Fruit fly (Drosophila melanogaster) whole organism, embryonic: ENCODE results near the gene CG43095.

Source experiments
- B-H1 ChIP-seq: fragments of 200-800 bp; sonication (Bioruptor generic); IDR thresholded peaks from 3 replicates; pipeline ENCODE4 v1.3.6; 2022; ENCODE audit warnings: missing biosample characterization, missing genetic modification characterization
- Blimp-1 ChIP-seq: fragments of 200-800 bp; sonication (Bioruptor generic); optimal IDR thresholded peaks from 3 replicates; lab custom pipeline; 2018; ENCODE audit warnings: missing biosample characterization, missing genetic modification characterization, mild to moderate bottlenecking, moderate library complexity, missing genetic modification reagents
- CG10366 ChIP-seq: fragments of 200-800 bp; sonication (Bioruptor generic); IDR thresholded peaks from 2 replicates; pipeline ENCODE4 v1.3.6; 2022; ENCODE audit warnings: missing biosample characterization, missing genetic modification characterization
- CG11085 ChIP-seq: fragments of 200-800 bp; sonication (Bioruptor generic); IDR thresholded peaks from 2 replicates; pipeline ENCODE4 v1.3.6; 2022; ENCODE audit warnings: missing biosample characterization, missing genetic modification characterization
- CG12071 ChIP-seq: fragments of 200-800 bp; sonication (Bioruptor generic); optimal IDR thresholded peaks from 3 replicates; lab custom pipeline; 2018; ENCODE audit warnings: missing biosample characterization, mild to moderate bottlenecking, missing genetic modification characterization
- CG15514 ChIP-seq: fragments of 200-800 bp; sonication (Bioruptor generic); optimal IDR thresholded peaks from 3 replicates; lab custom pipeline; 2017; ENCODE audit warnings: missing biosample characterization, missing genetic modification characterization, mild to moderate bottlenecking, moderate library complexity, missing genetic modification reagents
- CG17612 ChIP-seq: fragments of 200-800 bp; sonication (Bioruptor generic); IDR thresholded peaks from 2 replicates; pipeline ENCODE4 v1.3.6; 2022; ENCODE audit warnings: missing biosample characterization, missing genetic modification characterization
- CG1792 ChIP-seq: fragments of 200-800 bp; sonication (Bioruptor generic); optimal IDR thresholded peaks from 2 replicates; lab custom pipeline; 2016; ENCODE audit warnings: missing biosample characterization, missing genetic modification characterization
- CG2202 ChIP-seq: fragments of 200-800 bp; sonication (Bioruptor generic); optimal IDR thresholded peaks from 2 replicates; lab custom pipeline; 2018; ENCODE audit warnings: missing biosample characterization, mild to moderate bottlenecking, missing genetic modification characterization
- CG3065 ChIP-seq: fragments of 200-800 bp; sonication (Bioruptor generic); optimal IDR thresholded peaks from 2 replicates; lab custom pipeline; 2016; ENCODE audit warnings: missing biosample characterization, missing genetic modification characterization
- CG4707 ChIP-seq: fragments of 200-800 bp; sonication (Bioruptor generic); optimal IDR thresholded peaks from 2 replicates; lab custom pipeline; 2018; ENCODE audit warnings: missing biosample characterization, mild to moderate bottlenecking, missing genetic modification characterization, moderate library complexity
- CG6765 ChIP-seq: fragments of 200-800 bp; sonication (Bioruptor generic); optimal IDR thresholded peaks from 3 replicates; lab custom pipeline; 2017; ENCODE audit warnings: missing biosample characterization, mild to moderate bottlenecking, missing genetic modification characterization
- CG7987 ChIP-seq: fragments of 200-800 bp; sonication (Bioruptor generic); optimal IDR thresholded peaks from 2 replicates; lab custom pipeline; 2018; ENCODE audit warnings: missing biosample characterization, mild to moderate bottlenecking, missing genetic modification characterization, moderate library complexity
- CG8089 ChIP-seq: fragments of 200-800 bp; sonication (Bioruptor generic); optimal IDR thresholded peaks from 3 replicates; lab custom pipeline; 2016; ENCODE audit warnings: missing biosample characterization, missing genetic modification characterization
- CG9932 ChIP-seq: fragments of 200-800 bp; sonication (Bioruptor generic); IDR thresholded peaks from 2 replicates; pipeline ENCODE4 v1.3.6; 2022; ENCODE audit warnings: missing biosample characterization, missing genetic modification characterization
- D19B ChIP-seq: fragments of 200-800 bp; sonication (Bioruptor generic); optimal IDR thresholded peaks from 2 replicates; lab custom pipeline; 2017; ENCODE audit warnings: missing biosample characterization, mild to moderate bottlenecking, missing genetic modification characterization
- Dbx ChIP-seq: fragments of 200-800 bp; sonication (Bioruptor generic); IDR thresholded peaks from 3 replicates; pipeline ENCODE4 v1.3.6; 2022; ENCODE audit warnings: missing biosample characterization, missing genetic modification characterization
- Doc2 ChIP-seq: fragments of 200-800 bp; sonication (Bioruptor generic); IDR thresholded peaks from 2 replicates; pipeline ENCODE4 v1.3.6; 2022; ENCODE audit warnings: missing biosample characterization, missing genetic modification characterization
- Eip74EF ChIP-seq, 2 experiments: fragments of 200-800 bp in 1 of 2; fragments of >200 bp in 1 of 2; sonication (Bioruptor generic) in 1 of 2; optimal IDR thresholded peaks; 2 replicates each; lab custom pipeline; 2017 to 2019; ENCODE audit warnings: missing biosample characterization in 2 of 2, missing genetic modification characterization in 2 of 2, mild to moderate bottlenecking in 1 of 2, moderate library complexity in 1 of 2
- Fer2 ChIP-seq: fragments of 200-800 bp; sonication (Bioruptor generic); optimal IDR thresholded peaks from 2 replicates; lab custom pipeline; 2018; ENCODE audit warnings: missing biosample characterization, mild to moderate bottlenecking, missing genetic modification characterization, moderate library complexity
- Hand ChIP-seq: fragments of 200-800 bp; sonication (Bioruptor generic); optimal IDR thresholded peaks from 2 replicates; lab custom pipeline; 2017; ENCODE audit warnings: mild to moderate bottlenecking, missing biosample characterization, missing genetic modification reagents, missing genetic modification characterization
- Hey ChIP-seq: fragments of 200-800 bp; sonication (Bioruptor generic); optimal IDR thresholded peaks from 3 replicates; lab custom pipeline; 2018; ENCODE audit warnings: missing biosample characterization, mild to moderate bottlenecking, missing genetic modification characterization
- Hr51 ChIP-seq, 2 experiments: fragments of 200-800 bp; sonication (Bioruptor generic); optimal IDR thresholded peaks; 2 replicates in 1 of 2; 3 replicates in 1 of 2; lab custom pipeline; 2016 to 2018; ENCODE audit warnings: missing biosample characterization in 2 of 2, missing genetic modification characterization in 2 of 2, mild to moderate bottlenecking in 1 of 2, moderate library complexity in 1 of 2
- Jarid2 ChIP-seq: fragments of 200-800 bp; sonication (Bioruptor generic); optimal IDR thresholded peaks from 3 replicates; lab custom pipeline; 2017; ENCODE audit warnings: mild to moderate bottlenecking, missing biosample characterization, missing genetic modification reagents, missing genetic modification characterization
- MTF-1 ChIP-seq: fragments of 200-800 bp; sonication (Bioruptor generic); optimal IDR thresholded peaks from 2 replicates; lab custom pipeline; 2018; ENCODE audit warnings: missing biosample characterization, mild to moderate bottlenecking, missing genetic modification characterization, borderline replicate concordance
- Meics ChIP-seq: fragments of 200-800 bp; sonication (Bioruptor generic); optimal IDR thresholded peaks from 2 replicates; lab custom pipeline; 2017; ENCODE audit warnings: missing biosample characterization, mild to moderate bottlenecking, missing genetic modification characterization
- Oli ChIP-seq: fragments of 200-800 bp; sonication (Bioruptor generic); optimal IDR thresholded peaks from 2 replicates; lab custom pipeline; 2018; ENCODE audit warnings: missing biosample characterization, mild to moderate bottlenecking, missing genetic modification characterization, moderate library complexity
- PHDP ChIP-seq: fragments of 200-800 bp; sonication (Bioruptor generic); optimal IDR thresholded peaks from 3 replicates; lab custom pipeline; 2018; ENCODE audit warnings: missing biosample characterization, mild to moderate bottlenecking, missing genetic modification characterization, moderate library complexity
- Poxn ChIP-seq: fragments of 200-800 bp; sonication (Bioruptor generic); IDR thresholded peaks from 2 replicates; pipeline ENCODE4 v1.3.6; 2022; ENCODE audit warnings: missing biosample characterization, missing genetic modification characterization
- Sin3A ChIP-seq: fragments of >200 bp; optimal IDR thresholded peaks from 2 replicates; lab custom pipeline; 2018
- Sox102F ChIP-seq: fragments of 200-800 bp; sonication (Bioruptor generic); optimal IDR thresholded peaks from 2 replicates; lab custom pipeline; 2018; ENCODE audit warnings: missing biosample characterization, mild to moderate bottlenecking, missing genetic modification characterization, moderate library complexity
- Stat92E ChIP-seq, 3 experiments: fragments of >200 bp in 2 of 3; fragments of 200-800 bp in 1 of 3; sonication (Bioruptor generic) in 1 of 3; optimal IDR thresholded peaks; 2 replicates each; lab custom pipeline; 2017 to 2019; ENCODE audit warnings: missing biosample characterization in 3 of 3, missing genetic modification characterization in 3 of 3, mild to moderate bottlenecking in 1 of 3, moderate library complexity in 1 of 3
- Usf ChIP-seq: fragments of 200-800 bp; sonication (Bioruptor generic); optimal IDR thresholded peaks from 2 replicates; lab custom pipeline; 2017; ENCODE audit warnings: missing genotype, missing biosample characterization, missing genetic modification characterization
- Xbp1 ChIP-seq: fragments of 200-800 bp; sonication (Bioruptor generic); optimal IDR thresholded peaks from 3 replicates; lab custom pipeline; 2016; ENCODE audit warnings: missing biosample characterization, mild to moderate bottlenecking, missing genetic modification characterization
- ara ChIP-seq: fragments of 200-800 bp; sonication (Bioruptor generic); IDR thresholded peaks from 2 replicates; pipeline ENCODE4 v1.3.6; 2022; ENCODE audit warnings: missing biosample characterization, missing genetic modification characterization
- bigmax ChIP-seq: fragments of 200-800 bp; sonication (Bioruptor generic); optimal IDR thresholded peaks from 2 replicates; lab custom pipeline; 2018; ENCODE audit warnings: missing biosample characterization, mild to moderate bottlenecking, missing genetic modification characterization
- dpn ChIP-seq, 2 experiments: fragments of 200-800 bp; sonication (Bioruptor generic); optimal IDR thresholded peaks; 3 replicates each; lab custom pipeline; 2016; ENCODE audit warnings: missing biosample characterization in 2 of 2, missing genetic modification characterization in 2 of 2
- en ChIP-seq: fragments of 200-800 bp; sonication (Bioruptor generic); optimal IDR thresholded peaks from 2 replicates; lab custom pipeline; 2016; ENCODE audit warnings: missing biosample characterization, missing genetic modification characterization
- gfzf ChIP-seq: fragments of 200-800 bp; sonication (Bioruptor generic); optimal IDR thresholded peaks from 2 replicates; lab custom pipeline; 2016; ENCODE audit warnings: missing biosample characterization, mild to moderate bottlenecking, missing genetic modification characterization, moderate library complexity
- gro ChIP-seq: fragments of 200-800 bp; sonication (Bioruptor generic); optimal IDR thresholded peaks from 2 replicates; lab custom pipeline; 2016; ENCODE audit warnings: missing biosample characterization, missing genetic modification characterization
- klu ChIP-seq: fragments of 200-800 bp; sonication (Bioruptor generic); IDR thresholded peaks from 2 replicates; pipeline ENCODE4 v1.3.6; 2022; ENCODE audit warnings: missing biosample characterization, missing genetic modification characterization
- knrl ChIP-seq: fragments of 200-800 bp; sonication (Bioruptor generic); IDR thresholded peaks from 3 replicates; pipeline ENCODE4 v1.3.6; 2022; ENCODE audit warnings: missing biosample characterization, missing genetic modification characterization; ENCODE audit not compliant: partially characterized antibody
- maf-S ChIP-seq: fragments of 200-800 bp; sonication (Bioruptor generic); optimal IDR thresholded peaks from 2 replicates; lab custom pipeline; 2016; ENCODE audit warnings: missing biosample characterization, missing genetic modification characterization
- mam ChIP-seq: fragments of 200-800 bp; sonication (Bioruptor generic); optimal IDR thresholded peaks from 3 replicates; lab custom pipeline; 2016; ENCODE audit warnings: missing biosample characterization, missing genetic modification characterization
- sqz ChIP-seq: fragments of 200-800 bp; sonication (Bioruptor generic); optimal IDR thresholded peaks from 3 replicates; lab custom pipeline; 2018; ENCODE audit warnings: missing biosample characterization, mild to moderate bottlenecking, missing genetic modification characterization
- ttk ChIP-seq: fragments of 200-800 bp; sonication (Bioruptor generic); IDR thresholded peaks from 2 replicates; pipeline ENCODE4 v2.1.2; 2022; ENCODE audit warnings: missing biosample characterization, missing genetic modification characterization
- unc-4 ChIP-seq: fragments of 200-800 bp; sonication (Bioruptor generic); IDR thresholded peaks from 2 replicates; pipeline ENCODE4 v1.3.6; 2022; ENCODE audit warnings: missing biosample characterization, missing genetic modification characterization; ENCODE audit not compliant: partially characterized antibody

CG43095 gene

dm6 chr3R:22753895-22754774 lies 17.4 kb downstream of the CG43095 start:
- TF ChIP-seq gfzf (GFP tag; lab: Kevin White, UChicago), result no peak
- TF ChIP-seq dpn (GFP tag; optimal IDR thresholded peaks at IDR 0.05; lab: Kevin White, UChicago), result peak; percentile 53 to 75
- peak in 1 of 2 experiments; percentile 80 for TF ChIP-seq Hr51 (GFP tag; optimal IDR thresholded peaks at IDR 0.05; lab: Kevin White, UChicago)
- TF ChIP-seq Sin3A (lab: Kevin White, UChicago), result no peak
- no peak for TF ChIP-seq CG8089 (GFP tag; lab: Kevin White, UChicago)
- TF ChIP-seq Eip74EF (GFP tag; optimal IDR thresholded peaks at IDR 0.05; lab: Kevin White, UChicago), result no peak
- peak; percentile 62 for TF ChIP-seq PHDP (tag; lab: Kevin White, UChicago)
- peak; percentile 66 for TF ChIP-seq CG4707 (GFP tag; lab: Kevin White, UChicago)
- peak; percentile 44 for TF ChIP-seq unc-4
- peak; percentile 58 for TF ChIP-seq mam (GFP tag; lab: Kevin White, UChicago)
- TF ChIP-seq CG6765 (GFP tag; lab: Kevin White, UChicago), result peak; percentile 16
- TF ChIP-seq maf-S (GFP tag; lab: Kevin White, UChicago), result no peak
- peak; percentile 64 for TF ChIP-seq CG15514 (GFP tag; lab: Kevin White, UChicago)
- TF ChIP-seq bigmax (GFP tag; lab: Kevin White, UChicago), result peak; percentile 31
- TF ChIP-seq Blimp-1 (GFP tag; lab: Kevin White, UChicago), result peak; percentile 51
- no peak; the same call in 1 of the 2 replicates for TF ChIP-seq CG11085
- TF ChIP-seq Jarid2 (GFP tag; lab: Kevin White, UChicago), result peak; percentile 69
- peak; percentile 41 for TF ChIP-seq CG7987 (GFP tag; lab: Kevin White, UChicago)
- TF ChIP-seq Doc2 (GFP tag; lab: Robert Waterston, UW), result no peak
- peak; percentile 78 for TF ChIP-seq Dbx (GFP tag; lab: Robert Waterston, UW)
- no peak for TF ChIP-seq CG3065
- TF ChIP-seq MTF-1, result no peak
- TF ChIP-seq gro (GFP tag; lab: Kevin White, UChicago), result no peak
- TF ChIP-seq CG9932, result peak; percentile 54
- TF ChIP-seq CG1792, result peak; percentile 1
- TF ChIP-seq Oli, result peak; percentile 74
- TF ChIP-seq CG10366 (GFP tag; lab: Robert Waterston, UW), result peak; percentile 45; the same call in 1 of the 2 replicates
- TF ChIP-seq klu (GFP tag; lab: Robert Waterston, UW), result no peak
- peak; percentile 73 for TF ChIP-seq Sox102F (GFP tag; lab: Kevin White, UChicago)
- TF ChIP-seq ttk, result peak; percentile 9; the same call in 1 of the 2 replicates
- no peak for TF ChIP-seq Hey (tag; lab: Kevin White, UChicago)
- 0 out of 2 replicates have a peak, but pooled peaks have one; percentile 44 for TF ChIP-seq CG17612 (GFP tag; lab: Robert Waterston, UW)
- peak; percentile 59 for TF ChIP-seq D19B (GFP tag; lab: Kevin White, UChicago)
- TF ChIP-seq Xbp1 (GFP tag; lab: Kevin White, UChicago), result peak; percentile 66
- TF ChIP-seq Poxn (GFP tag; lab: Robert Waterston, UW), result no peak
- TF ChIP-seq B-H1, result no peak; the same call in 2 of the 3 replicates
- TF ChIP-seq CG2202 (tag; lab: Kevin White, UChicago), result no peak
- no peak for TF ChIP-seq Usf (GFP tag; lab: Kevin White, UChicago)
- TF ChIP-seq CG12071 (GFP tag; lab: Kevin White, UChicago), result peak; percentile 38
- no peak for TF ChIP-seq Hand (GFP tag; lab: Kevin White, UChicago)
- peak; percentile 37 for TF ChIP-seq Fer2
- peak; percentile 77 for TF ChIP-seq Meics
- TF ChIP-seq ara (GFP tag; lab: Robert Waterston, UW), result peak; percentile 39; the same call in 1 of the 2 replicates
- peak; percentile 62 for TF ChIP-seq sqz (GFP tag; lab: Kevin White, UChicago)
- no peak for TF ChIP-seq knrl (GFP tag; lab: Robert Waterston, UW)
- no peak for TF ChIP-seq en
- no peak for TF ChIP-seq Stat92E (GFP tag; optimal IDR thresholded peaks at IDR 0.05; lab: Kevin White, UChicago)
